Worm (Caenorhabditis elegans) whole organism, L4/young adult: ENCODE results near the gene nhr-25.

ENCODE experiments used
- W03F9.2 ChIP-seq: fragments of 150-350 bp; optimal IDR thresholded peaks from 2 replicates; lab custom pipeline; 2014; ENCODE audit warnings: missing biosample characterization, missing genetic modification characterization
- dao-5 ChIP-seq: sonication (generic microtip); optimal IDR thresholded peaks from 2 replicates; lab custom pipeline; 2016; ENCODE audit warnings: missing genotype, missing genetic modification characterization, moderate library complexity, missing compliant biosample characterization
- him-1 ChIP-seq: sonication (generic microtip); optimal IDR thresholded peaks from 2 replicates; lab custom pipeline; 2016; ENCODE audit warnings: missing genotype, missing genetic modification reagents, missing genetic modification characterization, missing compliant biosample characterization

DNA sequence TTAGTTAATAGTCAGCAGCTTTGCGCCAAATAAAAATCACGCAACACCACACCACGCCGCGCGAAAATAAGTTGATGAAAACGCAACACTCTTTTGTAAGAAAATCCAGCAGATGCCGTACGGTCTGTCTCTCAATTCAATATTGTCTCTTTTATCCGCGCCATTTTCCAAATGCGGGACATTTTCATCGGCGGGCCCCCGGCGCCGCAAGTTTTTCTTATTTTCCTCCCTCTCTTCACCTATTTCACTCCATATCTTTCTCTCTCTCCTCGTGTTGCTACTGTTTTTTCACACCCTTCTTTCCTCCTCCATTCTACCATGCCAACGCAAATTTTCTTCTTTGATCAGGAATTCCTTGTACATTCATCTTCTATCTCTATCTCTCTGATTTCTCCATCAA is 2.0 kb upstream of the nhr-25 start:
- TF ChIP-seq W03F9.2 (tag; lab: Kevin White, UChicago) (no peak), him-1 (tag; lab: Kevin White, UChicago) (no peak), dao-5 (tag; lab: Kevin White, UChicago) (no peak)
